Worm (Caenorhabditis elegans): ENCODE results near the gene ndua-5.
A peak's percentile ranks its signal among the peaks of the same experiment; 100 is the strongest.

Gene ndua-5

DNA sequence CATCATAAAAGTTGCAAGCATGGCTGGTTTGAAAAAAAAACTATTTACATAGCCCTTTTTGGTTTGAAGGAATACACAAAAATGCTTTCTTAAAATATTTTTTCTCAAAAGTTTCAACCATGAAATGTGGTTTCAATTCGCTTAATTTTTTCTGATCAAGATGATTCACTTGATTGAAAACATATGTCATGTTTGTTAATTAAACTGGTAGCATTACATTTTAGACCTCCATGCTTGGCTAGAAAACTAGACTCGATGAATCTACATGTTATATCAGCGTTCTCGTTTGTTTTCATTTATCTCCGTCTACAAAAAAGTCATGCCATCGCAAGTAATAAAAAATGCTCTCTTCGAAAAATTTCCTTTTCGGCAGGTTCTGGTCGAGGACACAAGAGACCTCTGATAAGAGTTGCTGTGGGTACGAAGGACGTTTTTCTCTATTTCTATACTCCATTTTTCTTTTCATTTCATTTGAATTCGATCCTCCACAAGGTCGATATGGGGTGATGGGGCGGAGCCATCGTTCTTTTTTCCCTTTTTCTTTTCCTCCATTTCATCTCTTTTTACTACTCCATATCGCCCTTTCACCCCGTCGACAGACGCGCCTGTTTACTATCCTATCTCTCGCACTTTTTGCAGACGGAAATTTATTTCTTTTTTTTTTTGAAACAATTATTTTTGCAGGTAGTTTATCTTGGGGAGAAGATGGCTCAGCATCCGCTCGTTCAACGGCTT lies 1.1 kb upstream of the ndua-5 start, which contains the start of gene elo-1:
elo-1 (plus strand) TSS at position 685 of the 735 bp plus-strand sequence.
- TF ChIP-seq B0019.2 (GFP tag; conservative IDR thresholded peaks at IDR 0.05) (no peak), mxl-1 (tag; optimal IDR thresholded peaks at IDR 0.05) (no peak), athp-1 (tag; optimal IDR thresholded peaks at IDR 0.05) (no peak), rec-8 (tag; optimal IDR thresholded peaks at IDR 0.05) (no peak), rpc-1 (optimal IDR thresholded peaks at IDR 0.05) (no peak), rpc-1 (tag; optimal IDR thresholded peaks at IDR 0.05) (no peak), lin-26 (GFP tag; IDR thresholded peaks at IDR 0.05) (no peak; the same call in 1 of the 2 replicates), bed-1 (GFP tag; IDR thresholded peaks at IDR 0.05) (no peak), ztf-3 (GFP tag; optimal IDR thresholded peaks at IDR 0.05) (no peak), gei-17 (GFP tag; optimal IDR thresholded peaks at IDR 0.05) (no peak), sptf-2 (GFP tag; optimal IDR thresholded peaks at IDR 0.05) (no peak), lin-40 (tag; optimal IDR thresholded peaks at IDR 0.05) (peak; percentile 51), atf-7 (tag; optimal IDR thresholded peaks at IDR 0.05) (peak; percentile 1), F39B2.1 (GFP tag; IDR thresholded peaks at IDR 0.05) (no peak), chd-7 (tag; optimal IDR thresholded peaks at IDR 0.05) (no peak), nfya-2 (GFP tag; IDR thresholded peaks at IDR 0.05) (no peak), rcor-1 (GFP tag; IDR thresholded peaks at IDR 0.05) (no peak), nhr-120 (GFP tag; IDR thresholded peaks at IDR 0.05) (no peak), cebp-2 (GFP tag; IDR thresholded peaks at IDR 0.05) (no peak), hsf-1 (GFP tag; IDR thresholded peaks at IDR 0.05) (no peak), F49E8.2 (tag; optimal IDR thresholded peaks at IDR 0.05; ENCODE audit: insufficient read depth) (no peak), egl-44 (GFP tag; IDR thresholded peaks at IDR 0.05) (0 out of 2 replicates have a peak, but pooled peaks have one; percentile 61), ceh-27 (GFP tag; optimal IDR thresholded peaks at IDR 0.05) (no peak), nhr-80 (tag; optimal IDR thresholded peaks at IDR 0.05) (peak; percentile 98), F57C9.4 (tag; optimal IDR thresholded peaks at IDR 0.05) (no peak), tbp1 (GFP tag; optimal IDR thresholded peaks at IDR 0.05) (peak; percentile 2), ama-1 (optimal IDR thresholded peaks at IDR 0.05) (no peak), ama-1 (GFP tag; optimal IDR thresholded peaks at IDR 0.05) (no peak), dpff-1 (tag; optimal IDR thresholded peaks at IDR 0.05) (no peak), aptf-3 (GFP tag; IDR thresholded peaks at IDR 0.05) (no peak), attf-3 (GFP tag; conservative IDR thresholded peaks at IDR 0.05) (no peak), lin-54 (GFP tag; optimal IDR thresholded peaks at IDR 0.05) (peak; percentile 29), ztf-18 (tag; optimal IDR thresholded peaks at IDR 0.05) (no peak), hrde-1 (tag; optimal IDR thresholded peaks at IDR 0.05; ENCODE audit: borderline replicate concordance) (no peak), let-607 (tag; optimal IDR thresholded peaks at IDR 0.05) (peak in 1 of 2 experiments; percentile 8), tlf-1 (GFP tag; optimal IDR thresholded peaks at IDR 0.05) (no peak), ztf-25 (GFP tag; IDR thresholded peaks at IDR 0.05) (no peak), K12H6.12 (tag; optimal IDR thresholded peaks at IDR 0.05) (no peak), let-526 (GFP tag; IDR thresholded peaks at IDR 0.05) (no peak), egrh-3 (GFP tag; IDR thresholded peaks at IDR 0.05) (no peak), snpc-3.4 (tag; optimal IDR thresholded peaks at IDR 0.05) (no peak), repo-1 (tag; optimal IDR thresholded peaks at IDR 0.05) (no peak), F10E7.11 (tag; optimal IDR thresholded peaks at IDR 0.05) (no peak), B0035.1 (tag; optimal IDR thresholded peaks at IDR 0.05) (no peak), madf-10 (tag; optimal IDR thresholded peaks at IDR 0.05) (peak; percentile 14), Y79H2A.3 (GFP tag; conservative IDR thresholded peaks at IDR 0.05) (no peak), nfya-1 (tag; optimal IDR thresholded peaks at IDR 0.05; ENCODE audit: borderline replicate concordance, insufficient read depth) (no peak), lir-1 (GFP tag; conservative IDR thresholded peaks at IDR 0.05) (no peak)

All from whole organism, young adult.